Worm (Caenorhabditis elegans) whole organism, L4/young adult: ENCODE data around the gene ZK632.12.

Source experiments
- dao-5 ChIP-seq: sonication (generic microtip); optimal IDR thresholded peaks from 2 replicates; lab custom pipeline; 2016; ENCODE audit warnings: missing genotype, missing genetic modification characterization, moderate library complexity, missing compliant biosample characterization
- him-1 ChIP-seq: sonication (generic microtip); optimal IDR thresholded peaks from 2 replicates; lab custom pipeline; 2016; ENCODE audit warnings: missing genotype, missing genetic modification reagents, missing genetic modification characterization, missing compliant biosample characterization

ce11 chrIII:9789607-9790073 lies 41.0 kb upstream of the ZK632.12 start, which contains the start of gene R10E11.5:
- TF ChIP-seq dao-5, result no peak
- no peak for TF ChIP-seq him-1 (tag; lab: Kevin White, UChicago)
